Worm (Caenorhabditis elegans): ENCODE results near the gene fbxa-45.
"Not testable (repeated sequence)": the region's sequence is repeated elsewhere in the genome, so short reads cannot be mapped to it uniquely, and the experiment has no call there.

- not testable (repeated sequence) for TF ChIP-seq aptf-2 (GFP tag; conservative IDR thresholded peaks at IDR 0.05); egl-18 (GFP tag; IDR thresholded peaks at IDR 0.05)
Observed at ce11 chrV:16948011-16948410, 48.8 kb upstream of the fbxa-45 start, which contains the start of gene fbxa-112.

Measured in whole organism, young adult.